Fruit fly (Drosophila melanogaster): ENCODE measurements around the gene MTA1-like.

MTA1-like gene

dm6 chr3R:5601044-5601523 is 47.5 kb downstream of the MTA1-like start, which contains the start of the genes kra and SecS (continued):
- peak; percentile 48 for TF ChIP-seq CG8924 (tag; optimal IDR thresholded peaks at IDR 0.05)
- TF ChIP-seq CG5245 (GFP tag; optimal IDR thresholded peaks at IDR 0.05), result peak; percentile 49
- TF ChIP-seq CG6654 (GFP tag; optimal IDR thresholded peaks at IDR 0.05), result peak; percentile 31

- TF ChIP-seq MESR4 (GFP tag; optimal IDR thresholded peaks at IDR 0.05), result peak; percentile 95
- no peak for TF ChIP-seq CG5180 (GFP tag; optimal IDR thresholded peaks at IDR 0.05)
- peak; percentile 16 for TF ChIP-seq CG12659 (GFP tag; optimal IDR thresholded peaks at IDR 0.05)
- TF ChIP-seq psq (GFP tag; optimal IDR thresholded peaks at IDR 0.05), result peak; percentile 95
- TF ChIP-seq zen (tag; optimal IDR thresholded peaks at IDR 0.05), result no peak
- TF ChIP-seq Oaz (GFP tag; IDR thresholded peaks at IDR 0.05), result no peak
- TF ChIP-seq crp (GFP tag; optimal IDR thresholded peaks at IDR 0.05), result no peak
- TF ChIP-seq CG7928 (GFP tag; optimal IDR thresholded peaks at IDR 0.05), result no peak
- no peak for TF ChIP-seq run (tag; optimal IDR thresholded peaks at IDR 0.05)
- TF ChIP-seq hbn (GFP tag; IDR thresholded peaks at IDR 0.05; ENCODE audit: partially characterized antibody), result no peak
- TF ChIP-seq CG1647 (GFP tag; optimal IDR thresholded peaks at IDR 0.05), result no peak
- TF ChIP-seq nerfin-2 (GFP tag; IDR thresholded peaks at IDR 0.05; ENCODE audit: partially characterized antibody), result no peak
- no peak for TF ChIP-seq CG10959 (GFP tag; IDR thresholded peaks at IDR 0.05)
- TF ChIP-seq gcm (GFP tag; optimal IDR thresholded peaks at IDR 0.05), result no peak
- TF ChIP-seq B-H1 (GFP tag; IDR thresholded peaks at IDR 0.05), result no peak
- no peak for TF ChIP-seq CG7271 (tag; optimal IDR thresholded peaks at IDR 0.05)
- TF ChIP-seq CG6765 (GFP tag; optimal IDR thresholded peaks at IDR 0.05), result no peak
- TF ChIP-seq bbx (GFP tag; IDR thresholded peaks at IDR 0.05; ENCODE audit: partially characterized antibody), result no peak
- no peak for TF ChIP-seq CG2202 (tag; optimal IDR thresholded peaks at IDR 0.05)
- TF ChIP-seq lab (GFP tag; optimal IDR thresholded peaks at IDR 0.05), result no peak
- no peak for TF ChIP-seq Sox100B (GFP tag; optimal IDR thresholded peaks at IDR 0.05)
- no peak for TF ChIP-seq Adf1 (GFP tag; IDR thresholded peaks at IDR 0.05)
- peak; percentile 65 for TF ChIP-seq D (optimal IDR thresholded peaks at IDR 0.05)
- no peak for TF ChIP-seq D (GFP tag; optimal IDR thresholded peaks at IDR 0.05)
- TF ChIP-seq luna (GFP tag; optimal IDR thresholded peaks at IDR 0.05), result peak; percentile 13
- peak; percentile 78 for TF ChIP-seq ftz-f1 (GFP tag; optimal IDR thresholded peaks at IDR 0.05)
- no peak for TF ChIP-seq CG5953 (GFP tag; IDR thresholded peaks at IDR 0.05)
- peak; percentile 15 for TF ChIP-seq BtbVII (GFP tag; optimal IDR thresholded peaks at IDR 0.05)
- TF ChIP-seq odd (GFP tag; optimal IDR thresholded peaks at IDR 0.05), result peak; percentile 21
- peak; percentile 7 for TF ChIP-seq CG15479 (GFP tag; optimal IDR thresholded peaks at IDR 0.05)
- no peak for TF ChIP-seq CG7786 (GFP tag; optimal IDR thresholded peaks at IDR 0.05)
- TF ChIP-seq CG15073 (GFP tag; optimal IDR thresholded peaks at IDR 0.05), result no peak
- TF ChIP-seq gce (GFP tag; IDR thresholded peaks at IDR 0.05), result no peak
- no peak for TF ChIP-seq klu (GFP tag; IDR thresholded peaks at IDR 0.05)
- no peak for TF ChIP-seq knrl (GFP tag; IDR thresholded peaks at IDR 0.05; ENCODE audit: partially characterized antibody)
- TF ChIP-seq Dip2 (GFP tag; IDR thresholded peaks at IDR 0.05), result no peak
- TF ChIP-seq E2f2 (GFP tag; IDR thresholded peaks at IDR 0.05), result no peak
- TF ChIP-seq CG8359 (GFP tag; optimal IDR thresholded peaks at IDR 0.05; ENCODE audit: borderline replicate concordance), result no peak
- no peak for TF ChIP-seq CG14667 (GFP tag; IDR thresholded peaks at IDR 0.05)
- no peak for TF ChIP-seq bcd (GFP tag; optimal IDR thresholded peaks at IDR 0.05)
- no peak for TF ChIP-seq p53 (GFP tag; optimal IDR thresholded peaks at IDR 0.05)
- no peak for TF ChIP-seq BEAF-32 (GFP tag; optimal IDR thresholded peaks at IDR 0.05)
- TF ChIP-seq CG8478 (optimal IDR thresholded peaks at IDR 0.05), result no peak
- no peak for TF ChIP-seq Spps (tag; optimal IDR thresholded peaks at IDR 0.05)
- TF ChIP-seq CG1602 (GFP tag; optimal IDR thresholded peaks at IDR 0.05), result no peak
Observed at dm6 chr3R:5600361-5601043, 48.0 kb downstream of the MTA1-like start.
